Fruit fly (Drosophila melanogaster): ENCODE results near the gene CG11353.

Gene CG11353

DNA sequence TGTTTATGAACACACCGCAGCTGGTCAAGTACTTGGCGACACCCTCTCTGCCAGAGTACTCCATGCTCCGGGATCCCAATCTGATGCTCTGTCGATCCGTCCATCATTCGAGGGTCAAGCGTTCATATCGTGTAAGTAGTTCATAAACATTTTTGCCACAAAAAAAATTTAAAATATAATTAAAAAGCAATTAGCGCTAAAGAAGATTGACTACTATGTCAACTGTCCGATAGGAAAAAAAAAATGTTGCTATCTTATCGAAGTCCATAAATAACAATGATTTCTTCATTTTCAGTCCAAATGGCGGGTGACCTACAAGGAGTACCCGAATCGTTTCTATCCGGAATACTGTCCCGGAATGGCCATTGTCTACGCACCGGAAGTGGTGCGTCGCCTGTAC is 18.8 kb downstream of the CG11353 start:
- TF ChIP-seq CG17801 (GFP tag; optimal IDR thresholded peaks at IDR 0.05; ENCODE audit: partially characterized antibody): no peak

DNA sequence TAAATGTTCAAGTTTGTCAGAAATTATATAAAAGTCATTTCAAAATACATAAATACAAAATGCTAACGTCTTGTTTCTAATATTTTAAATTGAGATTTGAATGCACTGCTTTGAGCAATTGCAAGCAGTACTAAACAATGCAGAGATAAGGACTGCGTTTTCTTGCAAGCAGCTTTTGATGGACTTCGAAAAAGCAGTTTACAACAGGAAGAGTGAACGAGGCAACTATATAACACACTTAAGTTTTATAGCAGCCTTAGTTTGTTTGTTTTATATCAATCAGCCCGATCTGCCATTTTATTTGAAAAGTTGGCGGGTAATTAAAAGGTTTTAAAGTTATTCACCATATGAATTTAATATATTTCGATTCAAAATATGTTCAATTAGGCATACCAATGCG is 20.4 kb downstream of the CG11353 start:
- TF ChIP-seq CG17801 (GFP tag; optimal IDR thresholded peaks at IDR 0.05; ENCODE audit: partially characterized antibody): no peak

DNA sequence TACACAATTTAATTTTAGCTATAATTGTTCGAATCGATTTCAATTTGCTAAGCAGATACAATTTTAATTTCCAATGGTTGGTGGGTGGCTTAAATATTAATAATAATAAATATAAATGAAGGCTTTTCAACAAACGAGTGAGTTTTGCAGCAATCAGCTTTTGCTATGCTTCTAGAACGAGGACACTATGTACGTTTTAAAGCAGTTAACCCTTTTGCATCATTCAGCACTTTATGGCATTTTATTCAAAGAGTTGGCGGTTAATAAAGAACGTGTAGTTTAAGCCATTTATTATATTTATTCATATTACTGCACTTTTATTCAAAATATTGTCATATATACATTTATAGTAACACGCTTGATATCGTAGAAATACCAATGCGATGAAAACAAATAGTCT is 21.2 kb downstream of the CG11353 start:
- no peak for TF ChIP-seq CG17801 (GFP tag; optimal IDR thresholded peaks at IDR 0.05; ENCODE audit: partially characterized antibody)

DNA sequence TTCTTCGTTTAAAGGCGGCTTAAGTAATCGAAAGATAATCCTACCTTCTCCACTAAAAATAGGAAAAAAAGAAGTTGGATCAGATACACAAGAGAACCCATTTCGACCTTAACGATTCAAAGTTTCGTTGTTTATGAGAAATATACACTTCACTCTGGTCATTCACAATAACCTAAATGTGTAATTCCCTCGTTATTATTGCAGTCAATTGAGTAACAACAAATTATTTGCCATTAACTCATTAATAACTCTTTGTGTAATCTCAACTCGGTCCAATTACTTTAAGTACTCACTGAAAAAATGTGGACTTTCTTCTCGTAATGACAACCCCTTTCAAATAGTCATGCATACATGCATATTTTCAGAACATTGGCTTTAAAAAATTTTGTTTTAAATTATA is 22.2 kb downstream of the CG11353 start, which contains the start of gene CG33777:
CG33777 (minus strand) TSS at position 101 of the 400 bp plus-strand sequence.
- TF ChIP-seq CG17801 (GFP tag; optimal IDR thresholded peaks at IDR 0.05; ENCODE audit: partially characterized antibody): no peak

DNA sequence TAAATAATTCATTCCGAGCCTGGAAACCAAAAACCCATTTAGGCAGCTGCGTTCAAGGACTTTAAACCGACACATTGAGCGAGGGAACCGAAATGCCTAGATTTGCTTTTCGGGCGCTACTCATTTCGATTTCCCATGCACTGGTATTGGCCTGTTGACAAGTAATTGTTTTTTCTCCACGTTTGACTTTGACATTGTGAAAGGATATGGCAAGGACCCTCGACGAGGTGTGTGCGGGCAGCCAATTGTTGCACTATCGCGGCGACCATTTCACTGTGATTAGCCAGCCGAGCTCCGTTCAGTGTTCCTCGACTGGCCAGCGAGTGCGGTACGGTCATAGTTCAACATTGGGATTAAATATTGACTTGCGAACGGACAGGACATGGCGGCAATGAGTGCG is 22.8 kb downstream of the CG11353 start, which contains the start of gene CG42540:
CG42540 (plus strand) TSS at position 301 of the 400 bp plus-strand sequence.
- TF ChIP-seq CG17801 (GFP tag; optimal IDR thresholded peaks at IDR 0.05; ENCODE audit: partially characterized antibody): no peak

DNA sequence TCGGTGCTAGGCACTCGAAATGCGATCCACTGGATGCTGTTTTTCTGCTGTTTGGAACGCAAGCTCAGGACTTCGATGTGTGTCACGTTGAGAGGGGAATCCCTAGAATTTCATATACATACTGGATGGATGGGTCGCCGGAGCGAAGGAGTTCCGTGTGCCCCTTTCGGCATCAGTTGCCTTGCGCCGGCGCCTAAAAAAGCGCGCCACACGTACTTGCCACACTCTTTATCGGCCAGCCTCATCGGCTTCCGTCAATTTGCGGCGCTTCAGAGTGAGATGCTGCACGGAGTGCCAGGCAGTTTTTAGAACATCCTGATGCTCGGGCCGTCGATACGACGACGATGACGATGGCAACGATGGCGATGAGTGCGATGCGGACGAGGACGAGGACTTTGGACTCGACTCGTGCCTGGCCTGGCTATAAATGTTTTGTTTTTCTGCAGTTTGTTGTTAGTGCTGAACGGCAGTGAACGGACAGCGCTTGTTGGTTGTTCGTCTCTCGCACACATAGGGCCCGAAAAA is 23.9 kb downstream of the CG11353 start:
- no peak for TF ChIP-seq CG17801 (GFP tag; optimal IDR thresholded peaks at IDR 0.05; ENCODE audit: partially characterized antibody)

DNA sequence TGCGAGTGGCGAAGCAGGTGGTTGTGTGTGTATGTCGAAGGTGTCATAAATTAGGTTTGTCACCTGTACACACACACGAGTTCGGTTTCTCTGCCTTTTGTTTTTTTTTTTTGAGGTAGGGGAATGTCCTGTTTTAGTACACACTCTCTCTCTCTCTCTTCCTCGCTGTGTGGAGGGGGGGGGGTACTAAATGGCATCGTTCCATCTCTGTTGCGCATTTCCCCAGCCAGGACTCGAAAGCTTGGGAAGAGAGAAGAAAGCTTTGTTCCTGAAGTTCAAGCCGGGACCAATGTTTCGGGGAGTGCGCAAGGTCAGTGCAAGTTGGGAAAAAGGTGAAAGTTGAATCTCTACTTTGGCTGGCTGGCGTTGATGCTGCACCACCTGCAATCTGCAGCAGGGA is 41.5 kb downstream of the CG11353 start:
- no peak for TF ChIP-seq CG17801 (GFP tag; optimal IDR thresholded peaks at IDR 0.05; ENCODE audit: partially characterized antibody)

DNA sequence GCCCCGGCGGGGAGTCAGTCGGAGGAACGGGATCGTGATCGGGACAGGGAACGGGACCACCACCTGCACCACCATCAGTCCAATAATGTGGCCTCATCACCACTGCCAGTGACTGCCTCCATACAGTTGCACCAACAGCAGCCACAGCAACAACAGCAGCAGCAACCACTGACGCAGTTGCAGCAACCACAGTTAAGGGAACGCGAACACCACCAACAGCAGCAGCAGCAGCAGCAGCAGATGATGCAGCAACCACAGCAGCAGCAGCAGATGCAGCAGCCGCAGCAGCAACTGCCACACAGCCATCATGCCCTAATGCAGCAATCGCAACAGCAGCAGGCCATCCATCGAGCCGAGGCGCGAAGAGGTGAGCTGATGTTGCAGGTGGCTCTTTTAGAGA is 42.4 kb downstream of the CG11353 start:
- TF ChIP-seq CG17801 (GFP tag; optimal IDR thresholded peaks at IDR 0.05; ENCODE audit: partially characterized antibody): no peak
